Worm (Caenorhabditis elegans) whole organism, mixed stage, embryonic: ENCODE measurements around the gene F11D5.1.

ENCODE experiments used
- elt-1 ChIP-seq: sonication (generic microtip); optimal IDR thresholded peaks from 2 replicates; lab custom pipeline; 2017; ENCODE audit warnings: missing genetic modification characterization, mild to moderate bottlenecking, missing compliant biosample characterization, antibody characterized with exemption, moderate library complexity, borderline replicate concordance; ENCODE audit not compliant: insufficient read depth
- flh-1 ChIP-seq: fragments of 200-800 bp; sonication (Bioruptor generic); optimal IDR thresholded peaks from 2 replicates; lab custom pipeline; 2018; ENCODE audit warnings: mild to moderate bottlenecking, missing genetic modification characterization, moderate library complexity, missing compliant biosample characterization
- snpc-4 ChIP-seq: fragments of 150-350 bp; optimal IDR thresholded peaks from 2 replicates; lab custom pipeline; 2014; ENCODE audit warnings: missing biosample characterization, missing genetic modification characterization
- unc-62 ChIP-seq: fragments of 150-350 bp; optimal IDR thresholded peaks from 2 replicates; lab custom pipeline; 2014; ENCODE audit warnings: missing biosample characterization, missing genetic modification reagents, missing genetic modification characterization

DNA sequence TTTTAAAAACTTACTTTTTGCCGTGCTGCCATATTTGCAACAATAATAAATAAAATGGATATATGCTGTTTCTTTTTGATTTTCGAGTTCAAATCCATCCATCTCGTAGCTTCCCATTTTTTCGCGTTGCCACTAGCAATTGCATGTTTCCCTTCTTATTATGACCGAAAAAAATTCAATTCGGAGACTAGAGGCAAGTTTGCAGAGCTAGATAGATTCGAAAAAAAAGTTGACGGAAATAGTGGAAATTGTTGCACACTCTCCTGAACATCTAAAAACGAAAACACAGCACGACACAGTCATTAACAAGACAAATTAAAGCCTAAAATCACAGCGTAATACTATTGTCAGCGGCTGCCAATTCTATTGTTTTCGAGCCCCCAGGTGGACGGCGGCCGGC, 6.7 kb upstream of the F11D5.1 start, which contains the start of gene F11D5.6:
- TF ChIP-seq elt-1 (tag; lab: Kevin White, UChicago) (no peak), flh-1 (GFP tag; lab: Kevin White, UChicago) (no peak), unc-62 (GFP tag; lab: Kevin White, UChicago) (no peak), snpc-4 (no peak)
